Fruit fly (Drosophila melanogaster): ENCODE data around the gene CG31288.

Gene CG31288

DNA sequence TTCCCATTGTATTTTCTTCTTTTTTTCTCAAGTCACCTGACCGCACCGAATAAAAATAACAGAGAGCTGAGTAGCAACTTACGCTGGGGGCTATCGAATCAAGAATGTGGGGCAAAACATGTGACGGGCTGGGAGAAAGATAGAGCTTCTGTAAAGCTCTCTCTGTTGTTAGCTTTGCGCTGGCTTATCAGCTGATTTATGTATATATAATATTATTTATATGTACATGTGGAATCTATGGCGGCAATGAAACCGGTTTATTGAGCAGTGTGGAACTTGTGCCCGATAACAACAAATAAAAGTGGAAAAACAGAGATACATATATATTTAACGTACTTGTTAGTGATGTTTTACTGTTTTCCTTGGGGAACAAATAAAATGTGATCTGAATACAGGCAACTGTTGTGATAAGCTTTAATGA lies 6.5 kb downstream of the CG31288 start, which contains the start of gene CG31098:
Gene CG31098, minus strand, starts transcription at position 114 of the 421 bp plus-strand sequence.
- no peak for TF ChIP-seq br (GFP tag; optimal IDR thresholded peaks at IDR 0.05)
- no peak for TF ChIP-seq HLH106 (tag; optimal IDR thresholded peaks at IDR 0.05)
- no peak for TF ChIP-seq Myc (optimal IDR thresholded peaks at IDR 0.05)
- TF ChIP-seq rgr (GFP tag; optimal IDR thresholded peaks at IDR 0.05): peak; percentile 21
- TF ChIP-seq sage (GFP tag; optimal IDR thresholded peaks at IDR 0.05): peak; percentile 67
- TF ChIP-seq CrebA (GFP tag; optimal IDR thresholded peaks at IDR 0.05; ENCODE audit: borderline replicate concordance): peak; percentile 93
- TF ChIP-seq ey (GFP tag; optimal IDR thresholded peaks at IDR 0.05): no peak
- TF ChIP-seq Dfd (GFP tag; optimal IDR thresholded peaks at IDR 0.05): no peak
- peak; percentile 85 for TF ChIP-seq Rel (GFP tag; optimal IDR thresholded peaks at IDR 0.05)
- TF ChIP-seq Rel (tag; optimal IDR thresholded peaks at IDR 0.05): no peak
- no peak for TF ChIP-seq Vsx2 (GFP tag; optimal IDR thresholded peaks at IDR 0.05; ENCODE audit: partially characterized antibody)
- TF ChIP-seq OdsH (GFP tag; optimal IDR thresholded peaks at IDR 0.05): peak; percentile 16
- no peak for TF ChIP-seq pan (optimal IDR thresholded peaks at IDR 0.05)
- no peak for TF ChIP-seq dmrt93B (GFP tag; optimal IDR thresholded peaks at IDR 0.05)
- TF ChIP-seq CG9705 (GFP tag; optimal IDR thresholded peaks at IDR 0.05): no peak
- no peak for TF ChIP-seq woc (GFP tag; optimal IDR thresholded peaks at IDR 0.05)
- TF ChIP-seq dl (GFP tag; optimal IDR thresholded peaks at IDR 0.05; ENCODE audit: insufficient read depth in 1 of 2, partially characterized antibody in 2 of 2): no peak
- TF ChIP-seq Abd-B (GFP tag; optimal IDR thresholded peaks at IDR 0.05): no peak
- TF ChIP-seq h (GFP tag; optimal IDR thresholded peaks at IDR 0.05): peak; percentile 64
- no peak for TF ChIP-seq Hr78 (GFP tag; optimal IDR thresholded peaks at IDR 0.05)
- no peak for TF ChIP-seq dsf (GFP tag; optimal IDR thresholded peaks at IDR 0.05; ENCODE audit: borderline replicate concordance)
- TF ChIP-seq brk (GFP tag; optimal IDR thresholded peaks at IDR 0.05): peak; percentile 74

DNA sequence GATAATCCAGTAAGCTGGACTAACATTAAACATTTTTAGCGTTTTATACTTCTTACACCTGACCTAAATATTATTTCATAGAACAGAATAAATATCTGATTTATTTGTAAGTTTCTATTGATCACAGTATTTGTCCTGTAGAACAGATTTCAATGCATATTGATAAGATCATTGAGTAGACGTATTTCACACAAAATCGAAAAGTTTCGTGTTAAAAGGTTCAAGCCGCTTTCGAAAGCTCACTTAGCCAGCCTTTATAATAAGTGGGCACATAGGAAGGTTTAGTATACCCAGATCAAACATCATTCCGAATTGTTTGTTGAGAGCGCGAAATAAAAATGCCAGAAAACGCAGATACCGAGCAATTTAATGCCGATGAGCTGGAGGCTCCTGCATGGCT lies 9.8 kb downstream of the CG31288 start, which contains the start of gene CG11893:
Gene CG11893, plus strand, starts transcription at position 301 of the 400 bp plus-strand sequence.
- TF ChIP-seq jim (GFP tag; optimal IDR thresholded peaks at IDR 0.05): no peak
- no peak for TF ChIP-seq CG9705 (GFP tag; optimal IDR thresholded peaks at IDR 0.05)
- TF ChIP-seq Vsx2 (GFP tag; optimal IDR thresholded peaks at IDR 0.05; ENCODE audit: partially characterized antibody): no peak

DNA sequence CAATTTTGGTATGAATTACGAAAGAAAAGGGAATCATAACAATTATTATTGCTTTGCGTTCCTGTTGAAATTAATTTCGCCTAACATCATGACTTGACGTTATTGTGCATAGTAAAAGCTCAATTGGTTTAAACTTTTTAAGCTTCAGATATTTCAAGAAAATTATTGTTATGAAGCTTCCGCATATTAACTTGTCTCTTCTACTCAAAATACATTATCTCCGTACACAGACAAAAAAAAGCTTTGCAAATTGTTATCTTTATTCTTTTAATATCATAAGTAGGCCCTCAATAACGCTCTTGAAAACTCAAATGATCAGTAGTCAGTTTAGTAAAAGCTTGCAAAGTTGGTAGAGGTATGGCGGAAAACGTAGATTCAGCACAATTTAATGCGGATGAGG lies 12.2 kb downstream of the CG31288 start, which contains the start of gene CG13658:
Gene CG13658, plus strand, starts transcription at position 347 of the 400 bp plus-strand sequence.
- no peak for TF ChIP-seq Vsx2 (GFP tag; optimal IDR thresholded peaks at IDR 0.05; ENCODE audit: partially characterized antibody)
- no peak for TF ChIP-seq jim (GFP tag; optimal IDR thresholded peaks at IDR 0.05)
- no peak for TF ChIP-seq br (GFP tag; optimal IDR thresholded peaks at IDR 0.05)
- no peak for TF ChIP-seq Myc (optimal IDR thresholded peaks at IDR 0.05)
- no peak for TF ChIP-seq pan (optimal IDR thresholded peaks at IDR 0.05)
- TF ChIP-seq Mio (GFP tag; optimal IDR thresholded peaks at IDR 0.05): no peak
- no peak for TF ChIP-seq HLH106 (tag; optimal IDR thresholded peaks at IDR 0.05)
- TF ChIP-seq Abd-B (GFP tag; optimal IDR thresholded peaks at IDR 0.05): no peak

DNA sequence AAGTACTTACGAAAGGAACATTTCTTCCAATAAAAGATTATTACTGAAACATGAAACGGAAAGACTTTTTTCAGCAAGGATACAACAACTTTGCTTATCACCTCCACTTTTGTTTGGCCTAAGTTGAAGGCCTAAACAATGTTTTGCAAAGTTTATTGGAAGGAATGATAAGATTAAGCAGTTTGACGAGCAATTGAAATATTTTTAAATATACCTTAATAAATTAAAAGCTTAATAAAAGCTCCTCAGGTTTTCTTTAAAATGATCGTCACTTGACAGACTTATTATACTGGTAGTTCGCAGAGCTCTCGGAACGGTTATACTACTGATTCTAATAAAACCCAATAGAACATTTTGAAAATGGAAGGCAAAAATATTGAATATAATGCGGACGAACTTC lies 14.2 kb downstream of the CG31288 start, which contains the start of gene CG31104:
Gene CG31104, plus strand, starts transcription at position 301 of the 400 bp plus-strand sequence.
- TF ChIP-seq h (GFP tag; optimal IDR thresholded peaks at IDR 0.05) (no peak), dmrt93B (GFP tag; optimal IDR thresholded peaks at IDR 0.05) (no peak), N (GFP tag; optimal IDR thresholded peaks at IDR 0.05) (no peak), Hnf4 (GFP tag; optimal IDR thresholded peaks at IDR 0.05) (no peak), lola (GFP tag; optimal IDR thresholded peaks at IDR 0.05) (no peak), CG9705 (GFP tag; optimal IDR thresholded peaks at IDR 0.05) (no peak), br (GFP tag; optimal IDR thresholded peaks at IDR 0.05) (no peak), rgr (GFP tag; optimal IDR thresholded peaks at IDR 0.05) (no peak), Hr78 (GFP tag; optimal IDR thresholded peaks at IDR 0.05) (no peak), Jra (GFP tag; optimal IDR thresholded peaks at IDR 0.05) (no peak), jim (GFP tag; optimal IDR thresholded peaks at IDR 0.05) (no peak), dsf (GFP tag; optimal IDR thresholded peaks at IDR 0.05; ENCODE audit: borderline replicate concordance) (no peak), GATAd (GFP tag; optimal IDR thresholded peaks at IDR 0.05) (no peak), Mio (GFP tag; optimal IDR thresholded peaks at IDR 0.05) (no peak)

DNA sequence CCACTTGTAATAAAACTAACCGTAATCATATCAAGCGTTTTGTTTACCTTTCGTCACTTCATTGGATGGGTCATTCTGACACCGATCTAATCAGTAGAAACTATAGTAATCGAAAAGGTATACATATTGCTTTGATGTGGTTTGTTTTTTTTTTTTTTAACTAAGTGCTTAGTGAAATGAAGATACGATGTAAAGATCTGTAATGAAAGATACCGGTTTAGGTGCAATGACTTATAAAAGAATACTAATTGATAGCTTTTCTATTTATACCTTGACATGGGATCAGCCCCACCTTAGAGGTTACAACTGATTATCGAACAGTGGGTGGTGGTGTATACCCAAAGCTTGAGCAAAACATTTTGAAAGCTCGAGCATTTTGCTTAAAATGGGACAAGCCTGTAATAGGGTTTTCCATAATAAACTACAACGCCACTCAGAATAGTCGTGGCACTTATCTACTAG lies 16.1 kb downstream of the CG31288 start, which contains the start of gene CG31300:
Gene CG31300, plus strand, starts transcription at position 412 of the 462 bp plus-strand sequence.
- TF ChIP-seq sage (GFP tag; optimal IDR thresholded peaks at IDR 0.05): no peak
- TF ChIP-seq N (GFP tag; optimal IDR thresholded peaks at IDR 0.05): no peak
- TF ChIP-seq Hnf4 (GFP tag; optimal IDR thresholded peaks at IDR 0.05): no peak
- TF ChIP-seq dl (GFP tag; optimal IDR thresholded peaks at IDR 0.05; ENCODE audit: insufficient read depth in 1 of 2, partially characterized antibody in 2 of 2): no peak
- TF ChIP-seq usp (GFP tag; optimal IDR thresholded peaks at IDR 0.05): no peak
- TF ChIP-seq Hr78 (GFP tag; optimal IDR thresholded peaks at IDR 0.05): no peak
- no peak for TF ChIP-seq Jra (GFP tag; optimal IDR thresholded peaks at IDR 0.05)
- TF ChIP-seq lola (GFP tag; optimal IDR thresholded peaks at IDR 0.05): no peak
- TF ChIP-seq fru (GFP tag; optimal IDR thresholded peaks at IDR 0.05): no peak
- TF ChIP-seq Dfd (GFP tag; optimal IDR thresholded peaks at IDR 0.05): no peak
- no peak for TF ChIP-seq Dif (GFP tag; optimal IDR thresholded peaks at IDR 0.05; ENCODE audit: partially characterized antibody)
- no peak for TF ChIP-seq Abd-B (GFP tag; optimal IDR thresholded peaks at IDR 0.05)
- TF ChIP-seq woc (GFP tag; optimal IDR thresholded peaks at IDR 0.05): no peak
- TF ChIP-seq tai (GFP tag; optimal IDR thresholded peaks at IDR 0.05): no peak
- TF ChIP-seq dmrt93B (GFP tag; optimal IDR thresholded peaks at IDR 0.05): no peak
- no peak for TF ChIP-seq OdsH (GFP tag; optimal IDR thresholded peaks at IDR 0.05)
- no peak for TF ChIP-seq rgr (GFP tag; optimal IDR thresholded peaks at IDR 0.05)
- TF ChIP-seq Vsx2 (GFP tag; optimal IDR thresholded peaks at IDR 0.05; ENCODE audit: partially characterized antibody): no peak
- TF ChIP-seq dsf (GFP tag; optimal IDR thresholded peaks at IDR 0.05; ENCODE audit: borderline replicate concordance): no peak
- no peak for TF ChIP-seq Myc (optimal IDR thresholded peaks at IDR 0.05)
